Fruit fly (Drosophila melanogaster): Measurements from ENCODE around the gene CG18814.
A peak's percentile ranks its signal among the peaks of the same experiment; 100 is the strongest.

CG18814 gene

dm6 chr3L:16381184-16381797 is 11.7 kb downstream of the CG18814 start, which contains the start of gene Agpat4:
TSS of gene Agpat4 (minus strand) at chr3L:16381570.
- TF ChIP-seq GATAd (GFP tag; optimal IDR thresholded peaks at IDR 0.05) (peak; percentile 96), fru (GFP tag; optimal IDR thresholded peaks at IDR 0.05) (peak; percentile 31), br (GFP tag; optimal IDR thresholded peaks at IDR 0.05) (no peak), Myc (optimal IDR thresholded peaks at IDR 0.05) (peak; percentile 10), lola (GFP tag; optimal IDR thresholded peaks at IDR 0.05) (no peak), Jra (GFP tag; optimal IDR thresholded peaks at IDR 0.05) (no peak), sv (GFP tag; optimal IDR thresholded peaks at IDR 0.05) (no peak), brk (GFP tag; optimal IDR thresholded peaks at IDR 0.05) (no peak), Abd-B (GFP tag; optimal IDR thresholded peaks at IDR 0.05) (no peak), Vsx2 (GFP tag; optimal IDR thresholded peaks at IDR 0.05; ENCODE audit: partially characterized antibody) (no peak), sage (GFP tag; optimal IDR thresholded peaks at IDR 0.05) (no peak), usp (GFP tag; optimal IDR thresholded peaks at IDR 0.05) (no peak), Hr83 (GFP tag; optimal IDR thresholded peaks at IDR 0.05; ENCODE audit: poor library complexity, severe bottlenecking) (no peak), CG9705 (GFP tag; optimal IDR thresholded peaks at IDR 0.05) (no peak), Hnf4 (GFP tag; optimal IDR thresholded peaks at IDR 0.05) (no peak), psq (GFP tag; optimal IDR thresholded peaks at IDR 0.05) (no peak), tai (GFP tag; optimal IDR thresholded peaks at IDR 0.05) (no peak), Dfd (GFP tag; optimal IDR thresholded peaks at IDR 0.05) (no peak)

dm6 chr3L:16383056-16383455 is 13.4 kb downstream of the CG18814 start:
- TF ChIP-seq dl (GFP tag; optimal IDR thresholded peaks at IDR 0.05; ENCODE audit: insufficient read depth in 1 of 2, partially characterized antibody in 2 of 2) (no peak), Rel (GFP tag; optimal IDR thresholded peaks at IDR 0.05) (no peak), Rel (tag; optimal IDR thresholded peaks at IDR 0.05) (peak; percentile 1)

dm6 chr3L:16384145-16384705 is 14.6 kb downstream of the CG18814 start:
- TF ChIP-seq h (GFP tag; optimal IDR thresholded peaks at IDR 0.05), result peak; percentile 12
- TF ChIP-seq foxo (GFP tag; optimal IDR thresholded peaks at IDR 0.05), result no peak

- peak; percentile 29 for TF ChIP-seq Hnf4 (GFP tag; optimal IDR thresholded peaks at IDR 0.05)
- TF ChIP-seq br (GFP tag; optimal IDR thresholded peaks at IDR 0.05), result peak; percentile 2
- TF ChIP-seq dsf (GFP tag; optimal IDR thresholded peaks at IDR 0.05; ENCODE audit: borderline replicate concordance), result no peak
- peak; percentile 14 for TF ChIP-seq Sp1 (GFP tag; optimal IDR thresholded peaks at IDR 0.05)
- TF ChIP-seq rgr (GFP tag; optimal IDR thresholded peaks at IDR 0.05), result no peak
- TF ChIP-seq usp (GFP tag; optimal IDR thresholded peaks at IDR 0.05), result no peak
- TF ChIP-seq Mio (GFP tag; optimal IDR thresholded peaks at IDR 0.05), result no peak
- no peak for TF ChIP-seq lola (GFP tag; optimal IDR thresholded peaks at IDR 0.05)
- no peak for TF ChIP-seq jim (GFP tag; optimal IDR thresholded peaks at IDR 0.05)
- TF ChIP-seq Abd-B (GFP tag; optimal IDR thresholded peaks at IDR 0.05), result no peak
- TF ChIP-seq N (GFP tag; optimal IDR thresholded peaks at IDR 0.05), result peak; percentile 38
- peak; percentile 0 for TF ChIP-seq woc (GFP tag; optimal IDR thresholded peaks at IDR 0.05)
- peak; percentile 3 for TF ChIP-seq Rel (GFP tag; optimal IDR thresholded peaks at IDR 0.05)
- peak; percentile 62 for TF ChIP-seq Rel (tag; optimal IDR thresholded peaks at IDR 0.05)
- peak; percentile 66 for TF ChIP-seq h (GFP tag; optimal IDR thresholded peaks at IDR 0.05)
- TF ChIP-seq HLH106 (tag; optimal IDR thresholded peaks at IDR 0.05), result no peak
- no peak for TF ChIP-seq Vsx2 (GFP tag; optimal IDR thresholded peaks at IDR 0.05; ENCODE audit: partially characterized antibody)
- TF ChIP-seq CrebA (GFP tag; optimal IDR thresholded peaks at IDR 0.05; ENCODE audit: borderline replicate concordance), result peak; percentile 87
- no peak for TF ChIP-seq sage (GFP tag; optimal IDR thresholded peaks at IDR 0.05)
- no peak for TF ChIP-seq CG32264 (GFP tag; optimal IDR thresholded peaks at IDR 0.05)
- TF ChIP-seq Hr83 (GFP tag; optimal IDR thresholded peaks at IDR 0.05; ENCODE audit: poor library complexity, severe bottlenecking), result no peak
- TF ChIP-seq pan (optimal IDR thresholded peaks at IDR 0.05), result no peak
- peak; percentile 43 for TF ChIP-seq OdsH (GFP tag; optimal IDR thresholded peaks at IDR 0.05)
- TF ChIP-seq dmrt93B (GFP tag; optimal IDR thresholded peaks at IDR 0.05), result no peak
- TF ChIP-seq Hr78 (GFP tag; optimal IDR thresholded peaks at IDR 0.05), result no peak
- TF ChIP-seq fru (GFP tag; optimal IDR thresholded peaks at IDR 0.05), result no peak
- no peak for TF ChIP-seq GATAd (GFP tag; optimal IDR thresholded peaks at IDR 0.05)
- TF ChIP-seq foxo (GFP tag; optimal IDR thresholded peaks at IDR 0.05), result no peak
- TF ChIP-seq dl (GFP tag; optimal IDR thresholded peaks at IDR 0.05; ENCODE audit: insufficient read depth in 1 of 2, partially characterized antibody in 2 of 2), result no peak
- no peak for TF ChIP-seq brk (GFP tag; optimal IDR thresholded peaks at IDR 0.05)
- TF ChIP-seq Dfd (GFP tag; optimal IDR thresholded peaks at IDR 0.05), result no peak
- TF ChIP-seq ey (GFP tag; optimal IDR thresholded peaks at IDR 0.05), result no peak
- TF ChIP-seq Myc (optimal IDR thresholded peaks at IDR 0.05), result no peak
- no peak for TF ChIP-seq CG9705 (GFP tag; optimal IDR thresholded peaks at IDR 0.05)
- TF ChIP-seq sv (GFP tag; optimal IDR thresholded peaks at IDR 0.05), result no peak
- no peak for TF ChIP-seq psq (GFP tag; optimal IDR thresholded peaks at IDR 0.05)
- TF ChIP-seq Dif (GFP tag; optimal IDR thresholded peaks at IDR 0.05; ENCODE audit: partially characterized antibody), result no peak
- no peak for TF ChIP-seq Jra (GFP tag; optimal IDR thresholded peaks at IDR 0.05)
- no peak for TF ChIP-seq tai (GFP tag; optimal IDR thresholded peaks at IDR 0.05)
Observed at dm6 chr3L:16385252-16385879, 15.7 kb downstream of the CG18814 start.
